Fruit fly (Drosophila melanogaster) whole organism, embryonic: ENCODE data around the gene Sec23.

ENCODE experiments used
- Ada2b ChIP-seq: fragments of 200-800 bp; sonication (Bioruptor generic); IDR thresholded peaks from 2 replicates; pipeline ENCODE4 v1.3.6; 2022; ENCODE audit warnings: missing biosample characterization, missing genetic modification characterization
- Antp ChIP-seq: fragments of 200-800 bp; sonication (Bioruptor generic); optimal IDR thresholded peaks from 3 replicates; lab custom pipeline; 2016; ENCODE audit warnings: missing biosample characterization, missing genetic modification characterization
- Bdp1 ChIP-seq: fragments of 200-800 bp; sonication (Bioruptor generic); optimal IDR thresholded peaks from 3 replicates; lab custom pipeline; 2016; ENCODE audit warnings: missing biosample characterization, missing genetic modification characterization
- C15 ChIP-seq: fragments of 200-800 bp; sonication (Bioruptor generic); IDR thresholded peaks from 3 replicates; pipeline ENCODE4 v1.3.6; 2022; ENCODE audit warnings: missing biosample characterization, missing genetic modification characterization
- CG10366 ChIP-seq: fragments of 200-800 bp; sonication (Bioruptor generic); IDR thresholded peaks from 2 replicates; pipeline ENCODE4 v1.3.6; 2022; ENCODE audit warnings: missing biosample characterization, missing genetic modification characterization
- CG10979 ChIP-seq: fragments of 200-800 bp; sonication (Bioruptor generic); optimal IDR thresholded peaks from 2 replicates; lab custom pipeline; 2018; ENCODE audit warnings: missing biosample characterization, mild to moderate bottlenecking, missing genetic modification characterization, moderate library complexity
- CG11695 ChIP-seq: fragments of 200-800 bp; sonication (Bioruptor generic); IDR thresholded peaks from 3 replicates; pipeline ENCODE4 v1.3.6; 2022; ENCODE audit warnings: missing biosample characterization, missing genetic modification characterization
- CG15269 ChIP-seq: fragments of 200-800 bp; sonication (Bioruptor generic); optimal IDR thresholded peaks from 2 replicates; lab custom pipeline; 2018; ENCODE audit warnings: missing biosample characterization, mild to moderate bottlenecking, missing genetic modification characterization, moderate library complexity
- CG17612 ChIP-seq: fragments of 200-800 bp; sonication (Bioruptor generic); IDR thresholded peaks from 2 replicates; pipeline ENCODE4 v1.3.6; 2022; ENCODE audit warnings: missing biosample characterization, missing genetic modification characterization
- CG17912 ChIP-seq: fragments of 200-800 bp; sonication (Bioruptor generic); optimal IDR thresholded peaks from 2 replicates; lab custom pipeline; 2018; ENCODE audit warnings: missing biosample characterization, mild to moderate bottlenecking, missing genetic modification characterization
- CG3407 ChIP-seq: fragments of 200-800 bp; sonication (Bioruptor generic); optimal IDR thresholded peaks from 2 replicates; lab custom pipeline; 2018; ENCODE audit warnings: missing biosample characterization, mild to moderate bottlenecking, missing genetic modification characterization
- CG3726 ChIP-seq: fragments of 200-800 bp; sonication (Bioruptor generic); IDR thresholded peaks from 3 replicates; pipeline ENCODE4, ENCODE4 v1.3.6; 2022; ENCODE audit warnings: missing biosample characterization, missing genetic modification characterization
- CG3847 ChIP-seq: fragments of 200-800 bp; sonication (Bioruptor generic); IDR thresholded peaks from 2 replicates; pipeline ENCODE4 v1.3.6; 2022; ENCODE audit warnings: missing biosample characterization, missing genetic modification characterization
- CG43689 ChIP-seq: fragments of 200-800 bp; sonication (Bioruptor generic); IDR thresholded peaks from 2 replicates; pipeline ENCODE4 v1.3.6; 2022; ENCODE audit warnings: missing biosample characterization, missing genetic modification characterization
- CG4854 ChIP-seq: fragments of 200-800 bp; sonication (Bioruptor generic); optimal IDR thresholded peaks from 2 replicates; lab custom pipeline; 2016; ENCODE audit warnings: missing biosample characterization, missing genetic modification characterization, inconsistent platforms
- CG6654 ChIP-seq: fragments of 200-800 bp; sonication (Bioruptor generic); optimal IDR thresholded peaks from 2 replicates; lab custom pipeline; 2017; ENCODE audit warnings: missing biosample characterization, mild to moderate bottlenecking, missing genetic modification characterization
- CG7372 ChIP-seq: fragments of 200-800 bp; sonication (Bioruptor generic); IDR thresholded peaks from 2 replicates; pipeline ENCODE4 v1.3.6; 2022; ENCODE audit warnings: missing biosample characterization, missing genetic modification characterization
- CG7556 ChIP-seq: fragments of 200-800 bp; sonication (Bioruptor generic); optimal IDR thresholded peaks from 2 replicates; lab custom pipeline; 2017; ENCODE audit warnings: missing biosample characterization, mild to moderate bottlenecking, missing genetic modification characterization
- CG7928 ChIP-seq: fragments of 200-800 bp; sonication (Bioruptor generic); optimal IDR thresholded peaks from 2 replicates; lab custom pipeline; 2017; ENCODE audit warnings: missing biosample characterization, mild to moderate bottlenecking, missing genetic modification characterization
- CG9437 ChIP-seq: fragments of 200-800 bp; sonication (Bioruptor generic); optimal IDR thresholded peaks from 2 replicates; lab custom pipeline; 2018; ENCODE audit warnings: missing biosample characterization, mild to moderate bottlenecking, missing genetic modification characterization
- D19A ChIP-seq: fragments of 200-800 bp; optimal IDR thresholded peaks from 3 replicates; lab custom pipeline; 2019; ENCODE audit warnings: missing biosample characterization, mild to moderate bottlenecking, missing genetic modification characterization, moderate library complexity
- Eip74EF ChIP-seq, 2 experiments: fragments of 200-800 bp in 1 of 2; fragments of >200 bp in 1 of 2; sonication (Bioruptor generic) in 1 of 2; optimal IDR thresholded peaks; 2 replicates each; lab custom pipeline; 2017 to 2019; ENCODE audit warnings: missing biosample characterization in 2 of 2, missing genetic modification characterization in 2 of 2, mild to moderate bottlenecking in 1 of 2, moderate library complexity in 1 of 2
- Elba2 ChIP-seq: fragments of 200-800 bp; sonication (Bioruptor generic); optimal IDR thresholded peaks from 3 replicates; lab custom pipeline; 2016; ENCODE audit warnings: missing biosample characterization, missing genetic modification characterization
- Gsc ChIP-seq: fragments of 200-800 bp; sonication (Bioruptor generic); IDR thresholded peaks from 2 replicates; pipeline ENCODE4 v1.3.6; 2022; ENCODE audit warnings: missing biosample characterization, missing genetic modification characterization
- HLH3B ChIP-seq: fragments of 200-800 bp; sonication (Bioruptor generic); IDR thresholded peaks from 2 replicates; pipeline ENCODE4 v1.3.6; 2022; ENCODE audit warnings: missing biosample characterization, missing genetic modification characterization
- HmgD ChIP-seq: fragments of 200-800 bp; sonication (Bioruptor generic); optimal IDR thresholded peaks from 3 replicates; lab custom pipeline; 2016; ENCODE audit warnings: missing biosample characterization, missing genetic modification characterization
- Hr78 ChIP-seq, 2 experiments: fragments of 200-800 bp in 1 of 2; fragments of >200 bp in 1 of 2; sonication (Bioruptor generic) in 1 of 2; optimal IDR thresholded peaks; 2 replicates each; lab custom pipeline; 2017 to 2019; ENCODE audit warnings: missing biosample characterization in 2 of 2, missing genetic modification characterization in 2 of 2, mild to moderate bottlenecking in 1 of 2, moderate library complexity in 1 of 2
- Ravus ChIP-seq: fragments of 200-800 bp; sonication (Bioruptor generic); IDR thresholded peaks from 2 replicates; pipeline ENCODE4 v1.3.6; 2022; ENCODE audit warnings: missing biosample characterization, missing genetic modification characterization
- Sry-δ ChIP-seq: fragments of 200-800 bp; sonication (Bioruptor generic); optimal IDR thresholded peaks from 2 replicates; lab custom pipeline; 2016; ENCODE audit warnings: missing biosample characterization, missing genetic modification characterization
- TFAM ChIP-seq: fragments of 200-800 bp; sonication (Bioruptor generic); optimal IDR thresholded peaks from 2 replicates; lab custom pipeline; 2017; ENCODE audit warnings: missing biosample characterization, missing genetic modification characterization, inconsistent platforms
- ase ChIP-seq: fragments of 200-800 bp; sonication (Bioruptor generic); IDR thresholded peaks from 3 replicates; pipeline ENCODE4 v1.3.6; 2022; ENCODE audit warnings: missing biosample characterization, missing genetic modification characterization
- cad ChIP-seq: fragments of >200 bp; optimal IDR thresholded peaks from 2 replicates; lab custom pipeline; 2017; ENCODE audit warnings: missing biosample characterization, missing genetic modification characterization
- dan ChIP-seq: fragments of 200-800 bp; sonication (Bioruptor generic); IDR thresholded peaks from 2 replicates; pipeline ENCODE4 v1.3.6; 2022; ENCODE audit warnings: missing biosample characterization, missing genetic modification characterization
- dmrt99B ChIP-seq: fragments of 200-800 bp; sonication (Bioruptor generic); optimal IDR thresholded peaks from 2 replicates; lab custom pipeline; 2018; ENCODE audit warnings: missing biosample characterization, mild to moderate bottlenecking, missing genetic modification characterization, moderate library complexity
- fd96Cb ChIP-seq: fragments of 200-800 bp; sonication (Bioruptor generic); optimal IDR thresholded peaks from 2 replicates; lab custom pipeline; 2018; ENCODE audit warnings: missing biosample characterization, mild to moderate bottlenecking, missing genetic modification characterization, moderate library complexity
- gcm ChIP-seq: fragments of 200-800 bp; sonication (Bioruptor generic); optimal IDR thresholded peaks from 2 replicates; lab custom pipeline; 2019; ENCODE audit warnings: missing biosample characterization, mild to moderate bottlenecking, missing genetic modification characterization, moderate library complexity
- gcm2 ChIP-seq: fragments of 200-800 bp; sonication (Bioruptor generic); optimal IDR thresholded peaks from 2 replicates; lab custom pipeline; 2016; ENCODE audit warnings: missing biosample characterization, missing genetic modification characterization
- gro ChIP-seq: fragments of 200-800 bp; sonication (Bioruptor generic); optimal IDR thresholded peaks from 2 replicates; lab custom pipeline; 2016; ENCODE audit warnings: missing biosample characterization, missing genetic modification characterization
- hb ChIP-seq: fragments of 200-800 bp; sonication (Bioruptor generic); IDR thresholded peaks from 3 replicates; pipeline ENCODE4 v1.3.6; 2022; ENCODE audit warnings: missing biosample characterization, missing genetic modification characterization; ENCODE audit not compliant: partially characterized antibody
- jigr1 ChIP-seq: fragments of 200-800 bp; sonication (Bioruptor generic); IDR thresholded peaks from 3 replicates; pipeline ENCODE4 v1.3.6; 2022; ENCODE audit warnings: missing biosample characterization, missing genetic modification characterization
- lbe ChIP-seq: fragments of 200-800 bp; sonication (Bioruptor generic); optimal IDR thresholded peaks from 2 replicates; lab custom pipeline; 2016; ENCODE audit warnings: missing biosample characterization, mild to moderate bottlenecking, missing genetic modification characterization
- pum ChIP-seq: fragments of 200-800 bp; sonication (Bioruptor generic); optimal IDR thresholded peaks from 2 replicates; lab custom pipeline; 2016; ENCODE audit warnings: missing biosample characterization, missing genetic modification characterization
- pzg ChIP-seq: fragments of 200-800 bp; sonication (Bioruptor generic); optimal IDR thresholded peaks from 3 replicates; lab custom pipeline; 2018; ENCODE audit warnings: missing biosample characterization, mild to moderate bottlenecking, missing genetic modification characterization, moderate library complexity
- repo ChIP-seq: fragments of 200-800 bp; sonication (Bioruptor generic); optimal IDR thresholded peaks from 2 replicates; lab custom pipeline; 2016; ENCODE audit warnings: missing biosample characterization, missing genetic modification characterization
- schlank ChIP-seq: fragments of 200-800 bp; sonication (Bioruptor generic); optimal IDR thresholded peaks from 2 replicates; lab custom pipeline; 2018; ENCODE audit warnings: missing biosample characterization, mild to moderate bottlenecking, missing genetic modification characterization
- slou ChIP-seq: fragments of 200-800 bp; sonication (Bioruptor generic); optimal IDR thresholded peaks from 3 replicates; lab custom pipeline; 2016; ENCODE audit warnings: missing biosample characterization, missing genetic modification characterization
- tin ChIP-seq: fragments of 200-800 bp; sonication (Bioruptor generic); optimal IDR thresholded peaks from 3 replicates; lab custom pipeline; 2016; ENCODE audit warnings: missing biosample characterization, missing genetic modification characterization
- tna ChIP-seq: fragments of 200-800 bp; sonication (Bioruptor generic); IDR thresholded peaks from 2 replicates; pipeline ENCODE4 v1.3.6; 2022; ENCODE audit warnings: missing biosample characterization, missing genetic modification characterization; ENCODE audit not compliant: partially characterized antibody
- ttk ChIP-seq: fragments of 200-800 bp; sonication (Bioruptor generic); IDR thresholded peaks from 2 replicates; pipeline ENCODE4 v2.1.2; 2022; ENCODE audit warnings: missing biosample characterization, missing genetic modification characterization
- twi ChIP-seq: fragments of 200-800 bp; optimal IDR thresholded peaks from 2 replicates; lab custom pipeline; 2019; ENCODE audit warnings: missing biosample characterization, mild to moderate bottlenecking, missing genetic modification characterization, moderate library complexity
- unpg ChIP-seq: fragments of 200-800 bp; sonication (Bioruptor generic); optimal IDR thresholded peaks from 3 replicates; lab custom pipeline; 2018; ENCODE audit warnings: missing biosample characterization, mild to moderate bottlenecking, missing genetic modification characterization, moderate library complexity
- zen ChIP-seq: fragments of 200-800 bp; sonication (Bioruptor generic); optimal IDR thresholded peaks from 3 replicates; lab custom pipeline; 2018; ENCODE audit warnings: missing biosample characterization, mild to moderate bottlenecking, missing genetic modification characterization, moderate library complexity

Sec23 gene

DNA sequence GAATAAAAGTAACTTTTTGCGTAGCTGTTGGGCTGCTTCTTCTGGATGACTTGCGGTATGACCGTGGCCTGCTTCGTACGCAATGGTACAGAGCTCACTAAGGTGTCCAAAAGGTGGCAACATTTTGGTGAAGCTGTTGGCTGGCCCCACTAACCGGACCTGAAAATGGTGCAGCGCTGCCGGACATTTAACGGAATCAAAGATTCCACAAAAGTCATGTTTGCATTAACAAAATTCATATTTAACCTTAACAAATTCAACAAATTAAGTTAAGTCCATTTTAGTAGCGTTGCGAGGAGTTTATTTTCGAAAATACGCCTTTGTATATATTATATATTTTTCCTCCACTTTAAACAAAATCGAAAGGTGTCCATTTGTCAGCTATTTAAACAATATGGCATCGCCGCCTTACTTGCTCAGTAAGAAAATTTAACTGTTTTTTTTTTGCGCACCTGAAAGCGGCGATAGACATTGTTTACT lies 47.8 kb upstream of the Sec23 start, which contains the start of the genes kra and SecS (continued):
- TF ChIP-seq CG3847 (GFP tag; lab: Robert Waterston, UW) (no peak), ttk (GFP tag; lab: Robert Waterston, UW) (no peak), hb (GFP tag; lab: Robert Waterston, UW) (no peak), Eip74EF (GFP tag; optimal IDR thresholded peaks at IDR 0.05; lab: Kevin White, UChicago) (no peak), Ada2b (no peak), Hr78 (GFP tag; optimal IDR thresholded peaks at IDR 0.05; lab: Kevin White, UChicago) (no peak), CG7928 (GFP tag; lab: Kevin White, UChicago) (peak; percentile 35), cad (GFP tag; lab: Kevin White, UChicago) (no peak), schlank (peak; percentile 30), Sry-δ (peak; percentile 62), CG9437 (GFP tag; lab: Kevin White, UChicago) (peak; percentile 4), pum (peak; percentile 52), pzg (GFP tag; lab: Kevin White, UChicago) (peak; percentile 93), tna (GFP tag; lab: Robert Waterston, UW) (no peak), TFAM (no peak), gcm (GFP tag; lab: Kevin White, UChicago) (no peak), CG6654 (peak; percentile 31), Antp (GFP tag; lab: Kevin White, UChicago) (peak; percentile 35), HLH3B (GFP tag; lab: Robert Waterston, UW) (no peak), tin (GFP tag; lab: Kevin White, UChicago) (peak; percentile 65), C15 (GFP tag; lab: Robert Waterston, UW) (no peak), slou (GFP tag; lab: Kevin White, UChicago) (peak; percentile 65), dmrt99B (tag; lab: Kevin White, UChicago) (no peak), CG17612 (no peak), fd96Cb (peak; percentile 29), unpg (GFP tag; lab: Kevin White, UChicago) (peak; percentile 62), CG7372 (GFP tag; lab: Robert Waterston, UW) (no peak), zen (tag; lab: Kevin White, UChicago) (peak; percentile 12), gcm2 (no peak), Ravus (GFP tag; lab: Robert Waterston, UW) (no peak), CG10979 (tag; lab: Kevin White, UChicago) (peak; percentile 46), lbe (peak; percentile 47), ase (GFP tag; lab: Robert Waterston, UW) (no peak), CG10366 (GFP tag; lab: Robert Waterston, UW) (no peak), Bdp1 (peak; percentile 18), CG17912 (GFP tag; lab: Kevin White, UChicago) (no peak), repo (GFP tag; lab: Kevin White, UChicago) (no peak), twi (tag; lab: Kevin White, UChicago) (peak; percentile 27), dan (GFP tag; lab: Robert Waterston, UW) (no peak), HmgD (no peak), CG4854 (GFP tag; lab: Kevin White, UChicago) (peak; percentile 44), gro (no peak), CG3407 (GFP tag; lab: Kevin White, UChicago) (no peak), CG3726 (GFP tag; lab: Robert Waterston, UW) (no peak), Elba2 (GFP tag; lab: Kevin White, UChicago) (peak; percentile 81), jigr1 (no peak), D19A (tag; lab: Kevin White, UChicago) (peak; percentile 30), Gsc (GFP tag; lab: Robert Waterston, UW) (no peak), CG15269 (tag; lab: Kevin White, UChicago) (peak; percentile 54), CG43689 (GFP tag; lab: Robert Waterston, UW) (no peak), CG11695 (GFP tag; lab: Robert Waterston, UW) (no peak), CG7556 (GFP tag; lab: Kevin White, UChicago) (peak; percentile 62)
